Worm (Caenorhabditis elegans): ENCODE data around the gene psme-3.

DNA sequence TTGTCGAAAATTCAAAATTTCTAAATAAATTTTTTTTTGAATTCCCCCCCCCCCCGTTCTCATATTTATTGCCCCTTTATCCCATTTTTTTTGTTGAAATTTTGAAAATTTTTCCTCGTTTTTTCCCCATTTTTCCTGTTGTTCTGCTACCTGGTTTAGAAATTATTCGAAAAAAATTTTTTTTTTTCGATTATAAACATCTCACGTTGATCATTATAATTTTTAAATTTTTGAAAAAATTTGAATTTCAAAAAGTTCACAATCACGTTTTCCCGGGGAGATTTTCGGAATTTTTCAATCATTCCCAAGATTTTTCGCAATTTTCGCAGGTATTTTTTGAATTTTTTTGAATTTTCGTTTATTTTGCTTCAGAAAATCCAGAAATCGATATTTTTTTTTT is 21.0 kb downstream of the psme-3 start, which contains the start of gene Y66D12A.3:
- no peak for TF ChIP-seq skn-1 (tag; optimal IDR thresholded peaks at IDR 0.05)
- no peak for TF ChIP-seq nhr-11 (tag; optimal IDR thresholded peaks at IDR 0.05)
- no peak for TF ChIP-seq ztf-11 (tag; optimal IDR thresholded peaks at IDR 0.05)
- TF ChIP-seq nhr-76 (tag; optimal IDR thresholded peaks at IDR 0.05), result no peak
- no peak for TF ChIP-seq fkh-2 (tag; optimal IDR thresholded peaks at IDR 0.05)
